Fruit fly (Drosophila melanogaster) whole organism, pupa: ENCODE data around the gene SelT.

Experiments used
- CG13204 ChIP-seq: fragments of 200-800 bp; sonication (Bioruptor generic); optimal IDR thresholded peaks from 2 replicates; lab custom pipeline; 2018; ENCODE audit warnings: missing biosample characterization, mild to moderate bottlenecking, missing genetic modification characterization, moderate library complexity
- Pif1B ChIP-seq: fragments of 200-800 bp; sonication (Bioruptor generic); optimal IDR thresholded peaks from 3 replicates; lab custom pipeline; 2016; ENCODE audit warnings: missing biosample characterization, missing genetic modification characterization
- Snoo ChIP-seq: fragments of 200-800 bp; sonication (Bioruptor generic); optimal IDR thresholded peaks from 3 replicates; lab custom pipeline; 2017; ENCODE audit warnings: missing biosample characterization, mild to moderate bottlenecking, missing genetic modification characterization, inconsistent platforms
- fd96Ca ChIP-seq: fragments of 200-800 bp; sonication (Bioruptor generic); IDR thresholded peaks from 3 replicates; pipeline ENCODE4 v1.3.6; 2022; ENCODE audit warnings: missing biosample characterization, missing genetic modification characterization

DNA sequence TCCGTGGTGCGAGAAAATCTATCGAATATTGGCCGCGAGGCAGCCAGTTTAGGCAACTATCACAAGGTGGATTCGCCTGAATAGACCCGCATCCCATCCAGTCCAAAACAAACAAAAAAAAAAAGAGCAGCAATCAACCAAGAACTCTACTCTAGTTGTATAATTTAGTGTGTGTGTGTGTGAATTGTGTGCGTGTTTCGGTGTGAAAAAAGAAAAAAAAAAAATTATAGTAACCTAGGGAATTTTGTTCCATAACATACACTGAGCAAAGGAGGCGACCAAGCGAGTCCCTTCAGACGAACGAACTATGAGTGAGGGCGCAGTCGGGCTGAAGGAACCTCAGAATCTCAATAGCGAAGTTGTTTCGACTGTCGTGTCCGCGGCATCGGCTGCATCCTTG lies 35.5 kb downstream of the SelT start:
- no peak for TF ChIP-seq fd96Ca (GFP tag; lab: Robert Waterston, UW)
- no peak for TF ChIP-seq CG13204 (GFP tag; lab: Kevin White, UChicago)
- TF ChIP-seq Pif1B (GFP tag; lab: Kevin White, UChicago), result no peak
- TF ChIP-seq Snoo (tag; lab: Kevin White, UChicago), result no peak
